Fruit fly (Drosophila melanogaster) whole organism, adult: ENCODE measurements around the gene b6.

Source experiments
- CG11617 ChIP-seq: fragments of 200-800 bp; sonication (Bioruptor generic); optimal IDR thresholded peaks from 2 replicates; lab custom pipeline; 2017; ENCODE audit warnings: mild to moderate bottlenecking, missing biosample characterization, missing genetic modification reagents, missing genetic modification characterization
- CG12768 ChIP-seq: fragments of 200-800 bp; sonication (Bioruptor generic); optimal IDR thresholded peaks from 2 replicates; lab custom pipeline; 2017; ENCODE audit warnings: missing biosample characterization, missing genetic modification characterization, mild to moderate bottlenecking, moderate library complexity, missing genetic modification reagents
- CG14711 ChIP-seq: fragments of 200-800 bp; sonication (Bioruptor generic); optimal IDR thresholded peaks from 2 replicates; lab custom pipeline; 2018; ENCODE audit warnings: missing biosample characterization, mild to moderate bottlenecking, missing genetic modification characterization, moderate library complexity
- CG1620 ChIP-seq: fragments of 200-800 bp; sonication (Bioruptor generic); optimal IDR thresholded peaks from 2 replicates; lab custom pipeline; 2016; ENCODE audit warnings: missing biosample characterization, missing genetic modification characterization
- CG33017 ChIP-seq: fragments of 200-800 bp; sonication (Bioruptor generic); optimal IDR thresholded peaks from 2 replicates; lab custom pipeline; 2018; ENCODE audit warnings: missing biosample characterization, mild to moderate bottlenecking, missing genetic modification characterization, moderate library complexity
- CG5204 ChIP-seq: fragments of 200-800 bp; sonication (Bioruptor generic); optimal IDR thresholded peaks from 2 replicates; lab custom pipeline; 2016; ENCODE audit warnings: missing biosample characterization, missing genetic modification characterization
- CG7045 ChIP-seq: fragments of 200-800 bp; sonication (Bioruptor generic); optimal IDR thresholded peaks from 2 replicates; lab custom pipeline; 2017; ENCODE audit warnings: missing biosample characterization, mild to moderate bottlenecking, missing genetic modification characterization
- CG7101 ChIP-seq: fragments of 200-800 bp; sonication (Bioruptor generic); optimal IDR thresholded peaks from 2 replicates; lab custom pipeline; 2018; ENCODE audit warnings: missing biosample characterization, mild to moderate bottlenecking, missing genetic modification characterization, moderate library complexity
- Clk ChIP-seq: fragments of 200-800 bp; sonication (Bioruptor generic); optimal IDR thresholded peaks from 2 replicates; lab custom pipeline; 2017; ENCODE audit warnings: missing biosample characterization, missing genetic modification characterization
- Crg-1 ChIP-seq: fragments of 200-800 bp; sonication (Bioruptor generic); optimal IDR thresholded peaks from 2 replicates; lab custom pipeline; 2016; ENCODE audit warnings: missing biosample characterization, missing genetic modification characterization
- Hr96 ChIP-seq: fragments of 200-800 bp; sonication (Bioruptor generic); optimal IDR thresholded peaks from 2 replicates; lab custom pipeline; 2016; ENCODE audit warnings: missing biosample characterization, missing genetic modification characterization
- Mnt ChIP-seq: fragments of 200-800 bp; sonication (Bioruptor generic); optimal IDR thresholded peaks from 2 replicates; lab custom pipeline; 2016; ENCODE audit warnings: missing biosample characterization, mild to moderate bottlenecking, missing genetic modification characterization
- bab1 ChIP-seq: fragments of 200-800 bp; sonication (Bioruptor generic); optimal IDR thresholded peaks from 3 replicates; lab custom pipeline; 2019; ENCODE audit warnings: missing biosample characterization, mild to moderate bottlenecking, missing genetic modification characterization, moderate library complexity
- cic ChIP-seq: fragments of 200-800 bp; sonication (Bioruptor generic); optimal IDR thresholded peaks from 2 replicates; lab custom pipeline; 2017; ENCODE audit warnings: missing biosample characterization, mild to moderate bottlenecking, missing genetic modification characterization, moderate library complexity
- cnc ChIP-seq, 2 experiments: fragments of >200 bp; optimal IDR thresholded peaks; 2 replicates each; lab custom pipeline; 2017
- kay ChIP-seq: fragments of 200-800 bp; sonication (Bioruptor generic); peaks from one replicate; lab custom pipeline; 2016; ENCODE audit warnings: missing biosample characterization, missing genetic modification characterization, borderline replicate concordance
- ovo ChIP-seq: fragments of 200-800 bp; sonication (Bioruptor generic); optimal IDR thresholded peaks from 2 replicates; lab custom pipeline; 2016; ENCODE audit warnings: missing biosample characterization, missing genetic modification characterization
- pad ChIP-seq: fragments of 200-800 bp; sonication (Bioruptor generic); optimal IDR thresholded peaks from 3 replicates; lab custom pipeline; 2017; ENCODE audit warnings: missing biosample characterization, missing genetic modification characterization, mild to moderate bottlenecking, moderate library complexity, missing genetic modification reagents
- tj ChIP-seq: fragments of 200-800 bp; sonication (Bioruptor generic); optimal IDR thresholded peaks from 3 replicates; lab custom pipeline; 2017; ENCODE audit warnings: missing biosample characterization, mild to moderate bottlenecking, missing genetic modification characterization, moderate library complexity
- toe ChIP-seq: fragments of 200-800 bp; sonication (Bioruptor generic); optimal IDR thresholded peaks from 2 replicates; lab custom pipeline; 2016; ENCODE audit warnings: missing biosample characterization, missing genetic modification characterization

Gene b6

dm6 chrX:1686305-1686704 lies at the start of gene b6:
b6 (plus strand) TSS chrX:1686624.
- no peak for TF ChIP-seq CG11617 (GFP tag; lab: Kevin White, UChicago)
- no peak for TF ChIP-seq CG7045 (GFP tag; lab: Kevin White, UChicago)
- no peak for TF ChIP-seq cic (GFP tag; lab: Kevin White, UChicago)
- no peak for TF ChIP-seq Crg-1 (GFP tag; lab: Kevin White, UChicago)
- TF ChIP-seq cnc (optimal IDR thresholded peaks at IDR 0.05; lab: Kevin White, UChicago) = no peak
- no peak for TF ChIP-seq toe (GFP tag; lab: Kevin White, UChicago)

- TF ChIP-seq cnc (optimal IDR thresholded peaks at IDR 0.05; lab: Kevin White, UChicago) = no peak
- TF ChIP-seq ovo = no peak
- no peak for TF ChIP-seq Crg-1 (GFP tag; lab: Kevin White, UChicago)
- no peak for TF ChIP-seq toe (GFP tag; lab: Kevin White, UChicago)
- no peak for TF ChIP-seq Clk (GFP tag; lab: Kevin White, UChicago)
- no peak for TF ChIP-seq tj (GFP tag; lab: Kevin White, UChicago)
- no peak for TF ChIP-seq CG7101 (tag; lab: Kevin White, UChicago)
- TF ChIP-seq CG5204 (GFP tag; lab: Kevin White, UChicago) = no peak
- TF ChIP-seq bab1 (GFP tag; lab: Kevin White, UChicago) = no peak
- no peak for TF ChIP-seq pad (GFP tag; lab: Kevin White, UChicago)
These were observed 42.8 kb upstream of the b6 start for dm6 chrX:1643640-1644039.

dm6 chrX:1647876-1648275 lies 38.5 kb upstream of the b6 start:
- TF ChIP-seq tj (GFP tag; lab: Kevin White, UChicago) (no peak), Crg-1 (GFP tag; lab: Kevin White, UChicago) (no peak), CG11617 (GFP tag; lab: Kevin White, UChicago) (no peak), bab1 (GFP tag; lab: Kevin White, UChicago) (no peak)

dm6 chrX:1660269-1660668 lies 26.2 kb upstream of the b6 start:
- TF ChIP-seq CG1620 (GFP tag; lab: Kevin White, UChicago) = no peak
- TF ChIP-seq Hr96 (GFP tag; lab: Kevin White, UChicago) = no peak
- TF ChIP-seq CG33017 = no peak
- no peak for TF ChIP-seq ovo
- TF ChIP-seq Clk (GFP tag; lab: Kevin White, UChicago) = no peak
- TF ChIP-seq Mnt (GFP tag; lab: Kevin White, UChicago) = no peak
- TF ChIP-seq bab1 (GFP tag; lab: Kevin White, UChicago) = no peak

dm6 chrX:1664836-1665235 lies 21.6 kb upstream of the b6 start, which contains the start of gene dor:
dor (plus strand) TSS chrX:1665052.
- TF ChIP-seq bab1 (GFP tag; lab: Kevin White, UChicago) (peak; percentile 24), CG14711 (tag; lab: Kevin White, UChicago) (no peak)

dm6 chrX:1668688-1669087 lies 17.7 kb upstream of the b6 start, which contains the start of gene Mur2B:
Mur2B (minus strand) TSS chrX:1668788.
- no peak for TF ChIP-seq CG7101 (tag; lab: Kevin White, UChicago)
- TF ChIP-seq ovo = no peak
- TF ChIP-seq CG11617 (GFP tag; lab: Kevin White, UChicago) = no peak
- TF ChIP-seq Mnt (GFP tag; lab: Kevin White, UChicago) = no peak
- no peak for TF ChIP-seq kay
- TF ChIP-seq Hr96 (GFP tag; lab: Kevin White, UChicago) = no peak
- TF ChIP-seq pad (GFP tag; lab: Kevin White, UChicago) = no peak
- no peak for TF ChIP-seq CG33017
- TF ChIP-seq Clk (GFP tag; lab: Kevin White, UChicago) = no peak
- no peak for TF ChIP-seq bab1 (GFP tag; lab: Kevin White, UChicago)
- TF ChIP-seq CG5204 (GFP tag; lab: Kevin White, UChicago) = no peak
- no peak for TF ChIP-seq CG7045 (GFP tag; lab: Kevin White, UChicago)
- no peak for TF ChIP-seq cic (GFP tag; lab: Kevin White, UChicago)
- no peak for TF ChIP-seq CG14711 (tag; lab: Kevin White, UChicago)
- no peak for TF ChIP-seq CG12768 (GFP tag; lab: Kevin White, UChicago)
- TF ChIP-seq CG1620 (GFP tag; lab: Kevin White, UChicago) = no peak
- no peak for TF ChIP-seq cnc (optimal IDR thresholded peaks at IDR 0.05; lab: Kevin White, UChicago)
- TF ChIP-seq tj (GFP tag; lab: Kevin White, UChicago) = no peak
- TF ChIP-seq Crg-1 (GFP tag; lab: Kevin White, UChicago) = no peak
- TF ChIP-seq toe (GFP tag; lab: Kevin White, UChicago) = no peak

- TF ChIP-seq Hr96 (GFP tag; lab: Kevin White, UChicago) = peak; percentile 13
- peak; percentile 51 for TF ChIP-seq CG33017
- no peak for TF ChIP-seq kay
- TF ChIP-seq cnc (optimal IDR thresholded peaks at IDR 0.05; lab: Kevin White, UChicago) = no peak
- no peak for TF ChIP-seq CG5204 (GFP tag; lab: Kevin White, UChicago)
- peak; percentile 13 for TF ChIP-seq CG7045 (GFP tag; lab: Kevin White, UChicago)
- TF ChIP-seq ovo = peak; percentile 32
- TF ChIP-seq Mnt (GFP tag; lab: Kevin White, UChicago) = peak; percentile 48
- TF ChIP-seq bab1 (GFP tag; lab: Kevin White, UChicago) = peak; percentile 82
- TF ChIP-seq CG12768 (GFP tag; lab: Kevin White, UChicago) = peak; percentile 29
- TF ChIP-seq pad (GFP tag; lab: Kevin White, UChicago) = peak; percentile 45
- TF ChIP-seq CG1620 (GFP tag; lab: Kevin White, UChicago) = peak; percentile 50
- peak; percentile 10 for TF ChIP-seq Crg-1 (GFP tag; lab: Kevin White, UChicago)
- peak; percentile 19 for TF ChIP-seq tj (GFP tag; lab: Kevin White, UChicago)
- peak; percentile 80 for TF ChIP-seq CG7101 (tag; lab: Kevin White, UChicago)
- TF ChIP-seq cic (GFP tag; lab: Kevin White, UChicago) = no peak
- TF ChIP-seq CG14711 (tag; lab: Kevin White, UChicago) = peak; percentile 70
- peak; percentile 62 for TF ChIP-seq CG11617 (GFP tag; lab: Kevin White, UChicago)
- peak; percentile 27 for TF ChIP-seq toe (GFP tag; lab: Kevin White, UChicago)
- TF ChIP-seq Clk (GFP tag; lab: Kevin White, UChicago) = no peak
These were observed 17.2 kb upstream of the b6 start, which contains the start of the genes CG3740 and hfw for dm6 chrX:1669214-1669613. CG3740 (minus strand) TSS chrX:1669297. hfw (plus strand) TSS chrX:1669570.
